Worm (Caenorhabditis elegans) whole organism, young adult: ENCODE results near the gene grl-17.

Experiments
- B0336.3 ChIP-seq: fragments of 200-800 bp; sonication (Bioruptor generic); IDR thresholded peaks from 2 replicates; pipeline ENCODE4 v1.3.6; 2022; ENCODE audit warnings: missing genetic modification characterization, missing compliant biosample characterization
- C06A6.2 ChIP-seq: fragments of 200-800 bp; sonication (Bioruptor generic); conservative IDR thresholded peaks from 2 replicates; pipeline ENCODE4 v1.3.6; 2022; ENCODE audit warnings: missing genetic modification characterization, missing compliant biosample characterization
- C17E4.6 ChIP-seq: fragments of 200-800 bp; sonication (Bioruptor generic); IDR thresholded peaks from 2 replicates; pipeline ENCODE4 v1.3.6; 2022; ENCODE audit warnings: missing genetic modification reagents, missing genetic modification characterization, missing compliant biosample characterization
- F33H1.4 ChIP-seq: fragments of 200-800 bp; sonication (Bioruptor generic); IDR thresholded peaks from 2 replicates; pipeline ENCODE4 v1.3.6; 2022; ENCODE audit warnings: missing genetic modification reagents, missing genetic modification characterization, missing compliant biosample characterization
- F39B2.1 ChIP-seq: fragments of 200-800 bp; sonication (Bioruptor generic); IDR thresholded peaks from 2 replicates; pipeline ENCODE4 v1.3.6; 2022; ENCODE audit warnings: missing genetic modification reagents, missing genetic modification characterization, missing compliant biosample characterization
- F52B5.7 ChIP-seq: sonication (generic microtip); optimal IDR thresholded peaks from 2 replicates; lab custom pipeline; 2016; ENCODE audit warnings: mild to moderate bottlenecking, missing genetic modification characterization, missing compliant biosample characterization
- F57C9.4 ChIP-seq: sonication (generic microtip); optimal IDR thresholded peaks from 2 replicates; lab custom pipeline; 2017; ENCODE audit warnings: mild to moderate bottlenecking, missing genetic modification characterization, missing compliant biosample characterization
- K11D2.4 ChIP-seq: fragments of 200-800 bp; sonication (Bioruptor generic); IDR thresholded peaks from 2 replicates; pipeline ENCODE4 v1.3.6; 2022; ENCODE audit warnings: missing genetic modification reagents, missing genetic modification characterization, missing compliant biosample characterization
- K12H6.12 ChIP-seq: fragments of 200-800 bp; sonication (Bioruptor generic); optimal IDR thresholded peaks from 2 replicates; lab custom pipeline; 2018; ENCODE audit warnings: mild to moderate bottlenecking, missing genetic modification characterization, missing compliant biosample characterization
- T26A5.8 ChIP-seq: sonication (generic microtip); optimal IDR thresholded peaks from 2 replicates; lab custom pipeline; 2016; ENCODE audit warnings: missing genetic modification characterization, missing compliant biosample characterization
- Y56A3A.18 ChIP-seq: fragments of 200-800 bp; sonication (Bioruptor generic); IDR thresholded peaks from 2 replicates; pipeline ENCODE4 v1.3.6; 2022; ENCODE audit warnings: missing genetic modification reagents, missing genetic modification characterization, missing compliant biosample characterization
- aptf-2 ChIP-seq: fragments of 200-800 bp; sonication (Bioruptor generic); conservative IDR thresholded peaks from 2 replicates; pipeline ENCODE4 v1.3.6; 2022; ENCODE audit warnings: missing genetic modification reagents, missing genetic modification characterization, missing compliant biosample characterization
- atf-7 ChIP-seq: sonication (generic microtip); optimal IDR thresholded peaks from 2 replicates; lab custom pipeline; 2017; ENCODE audit warnings: mild to moderate bottlenecking, missing genetic modification characterization, missing compliant biosample characterization
- athp-1 ChIP-seq: sonication (generic microtip); optimal IDR thresholded peaks from 2 replicates; lab custom pipeline; 2017; ENCODE audit warnings: mild to moderate bottlenecking, missing genetic modification characterization, missing compliant biosample characterization
- bed-2 ChIP-seq: fragments of 200-800 bp; sonication (Bioruptor generic); IDR thresholded peaks from 2 replicates; pipeline ENCODE4 v1.3.6; 2022; ENCODE audit warnings: missing genetic modification reagents, missing genetic modification characterization, missing compliant biosample characterization
- cebp-1 ChIP-seq, 2 experiments: fragments of 200-800 bp in 1 of 2; sonication (Bioruptor generic) in 1 of 2; sonication (generic microtip) in 1 of 2; IDR thresholded peaks in 1 of 2; optimal IDR thresholded peaks in 1 of 2; 2 replicates each; pipeline versions ENCODE4 v1.3.6 to Lab custom; 2017 to 2022; ENCODE audit warnings: missing compliant biosample characterization in 2 of 2, missing genetic modification characterization in 2 of 2, mild to moderate bottlenecking in 1 of 2, missing genetic modification reagents in 1 of 2, moderate library complexity in 1 of 2
- ceh-27 ChIP-seq: fragments of 200-800 bp; sonication (Bioruptor generic); optimal IDR thresholded peaks from 2 replicates; lab custom pipeline; 2018; ENCODE audit warnings: mild to moderate bottlenecking, missing genetic modification characterization, moderate library complexity, missing compliant biosample characterization
- efl-1 ChIP-seq: fragments of 150-350 bp; optimal IDR thresholded peaks from 2 replicates; lab custom pipeline; 2014; ENCODE audit warnings: missing biosample characterization, missing genetic modification reagents, missing genetic modification characterization
- egl-18 ChIP-seq: fragments of 200-800 bp; sonication (Bioruptor generic); IDR thresholded peaks from 2 replicates; pipeline ENCODE4 v1.3.6; 2022; ENCODE audit warnings: missing genetic modification reagents, missing genetic modification characterization, missing compliant biosample characterization
- egl-44 ChIP-seq: fragments of 200-800 bp; sonication (Bioruptor generic); IDR thresholded peaks from 2 replicates; pipeline ENCODE4 v1.3.6; 2022; ENCODE audit warnings: missing genetic modification reagents, missing genetic modification characterization, missing compliant biosample characterization
- egrh-3 ChIP-seq: fragments of 200-800 bp; sonication (Bioruptor generic); IDR thresholded peaks from 2 replicates; pipeline ENCODE4 v1.3.6; 2022; ENCODE audit warnings: missing genetic modification reagents, missing genetic modification characterization, missing compliant biosample characterization
- hmg-1.2 ChIP-seq: fragments of 200-800 bp; sonication (Bioruptor generic); IDR thresholded peaks from 2 replicates; pipeline ENCODE4 v1.3.6; 2022; ENCODE audit warnings: missing genetic modification reagents, missing genetic modification characterization, missing compliant biosample characterization
- hrde-1 ChIP-seq: sonication (generic microtip); optimal IDR thresholded peaks from 2 replicates; lab custom pipeline; 2016; ENCODE audit warnings: missing genetic modification characterization, mild to moderate bottlenecking, missing compliant biosample characterization, moderate library complexity, missing genotype, missing genetic modification reagents, borderline replicate concordance
- lin-40 ChIP-seq: sonication (generic microtip); optimal IDR thresholded peaks from 2 replicates; lab custom pipeline; 2016; ENCODE audit warnings: missing genetic modification characterization, mild to moderate bottlenecking, missing compliant biosample characterization, missing genotype, missing genetic modification reagents
- lin-54 ChIP-seq: fragments of 200-800 bp; sonication (Bioruptor generic); optimal IDR thresholded peaks from 2 replicates; lab custom pipeline; 2018; ENCODE audit warnings: mild to moderate bottlenecking, missing genetic modification characterization, missing compliant biosample characterization
- lsl-1 ChIP-seq: fragments of 200-800 bp; sonication (Bioruptor generic); optimal IDR thresholded peaks from 2 replicates; lab custom pipeline; 2018; ENCODE audit warnings: mild to moderate bottlenecking, missing genetic modification characterization, moderate library complexity, missing compliant biosample characterization
- lsy-27 ChIP-seq: sonication (generic microtip); optimal IDR thresholded peaks from 2 replicates; lab custom pipeline; 2017; ENCODE audit warnings: missing genetic modification characterization, mild to moderate bottlenecking, missing compliant biosample characterization, antibody characterized with exemption, missing genotype, borderline replicate concordance; ENCODE audit not compliant: insufficient read depth
- madf-3 ChIP-seq: fragments of 200-800 bp; sonication (Bioruptor generic); IDR thresholded peaks from 2 replicates; pipeline ENCODE4 v1.3.6; 2022; ENCODE audit warnings: missing genetic modification reagents, missing genetic modification characterization, missing compliant biosample characterization
- madf-6 ChIP-seq: fragments of 200-800 bp; sonication (Bioruptor generic); IDR thresholded peaks from 2 replicates; pipeline ENCODE4 v1.3.6; 2022; ENCODE audit warnings: missing genetic modification reagents, missing genetic modification characterization, missing compliant biosample characterization
- mel-28 ChIP-seq: sonication (generic microtip); optimal IDR thresholded peaks from 2 replicates; lab custom pipeline; 2016; ENCODE audit warnings: borderline replicate concordance, mild to moderate bottlenecking, missing genetic modification characterization, missing compliant biosample characterization
- mxl-1 ChIP-seq: sonication (generic microtip); optimal IDR thresholded peaks from 2 replicates; lab custom pipeline; 2016; ENCODE audit warnings: missing genetic modification characterization, missing compliant biosample characterization
- nhr-120 ChIP-seq: fragments of 200-800 bp; sonication (Bioruptor generic); IDR thresholded peaks from 2 replicates; pipeline ENCODE4 v1.3.6; 2022; ENCODE audit warnings: missing genetic modification characterization, missing compliant biosample characterization
- nhr-27 ChIP-seq: fragments of 200-800 bp; sonication (Bioruptor generic); optimal IDR thresholded peaks from 2 replicates; lab custom pipeline; 2018; ENCODE audit warnings: mild to moderate bottlenecking, missing genetic modification characterization, moderate library complexity, missing compliant biosample characterization
- nhr-90 ChIP-seq: sonication (generic microtip); optimal IDR thresholded peaks from 2 replicates; lab custom pipeline; 2016; ENCODE audit warnings: missing genotype, mild to moderate bottlenecking, missing genetic modification characterization, missing compliant biosample characterization
- rcor-1 ChIP-seq: fragments of 200-800 bp; sonication (Bioruptor generic); IDR thresholded peaks from 2 replicates; pipeline ENCODE4 v1.3.6; 2022; ENCODE audit warnings: missing genetic modification reagents, missing genetic modification characterization, missing compliant biosample characterization
- rec-8 ChIP-seq, 2 experiments: sonication (generic microtip); optimal IDR thresholded peaks; 2 replicates each; lab custom pipeline; 2016; ENCODE audit warnings: mild to moderate bottlenecking in 2 of 2, missing genetic modification characterization in 2 of 2, missing genetic modification reagents in 2 of 2, missing genotype in 2 of 2, missing biosample characterization in 1 of 2, missing compliant biosample characterization in 1 of 2, moderate library complexity in 1 of 2
- repo-1 ChIP-seq: sonication (generic microtip); optimal IDR thresholded peaks from 2 replicates; lab custom pipeline; 2017; ENCODE audit warnings: mild to moderate bottlenecking, missing genetic modification characterization, missing compliant biosample characterization
- rpc-1 ChIP-seq, 2 experiments: fragments of 150-350 bp in 1 of 2; sonication (generic microtip) in 1 of 2; optimal IDR thresholded peaks; 2 replicates each; lab custom pipeline; 2014 to 2018; ENCODE audit warnings: missing biosample characterization in 1 of 2, missing genetic modification characterization in 1 of 2, missing genetic modification reagents in 1 of 2, missing genotype in 1 of 2
- snpc-1.3 ChIP-seq: sonication (generic microtip); optimal IDR thresholded peaks from 2 replicates; lab custom pipeline; 2017; ENCODE audit warnings: missing genetic modification characterization, mild to moderate bottlenecking, missing compliant biosample characterization, antibody characterized with exemption, moderate library complexity, missing genotype, missing genetic modification reagents; ENCODE audit not compliant: insufficient read depth
- snpc-4 ChIP-seq, 5 experiments: fragments of 150-350 bp in 1 of 5; sonication (generic microtip) in 4 of 5; optimal IDR thresholded peaks; 2 replicates each; lab custom pipeline; 2014 to 2018; ENCODE audit warnings: missing genetic modification characterization in 5 of 5, missing biosample characterization in 3 of 5, antibody characterized with exemption in 2 of 5, mild to moderate bottlenecking in 2 of 5, missing compliant biosample characterization in 2 of 5, missing genotype in 2 of 5, moderate library complexity in 2 of 5, missing genetic modification reagents in 1 of 5
- unc-130 ChIP-seq: sonication (generic microtip); optimal IDR thresholded peaks from 2 replicates; lab custom pipeline; 2016; ENCODE audit warnings: missing genetic modification reagents, missing genetic modification characterization, missing compliant biosample characterization
- unc-62 ChIP-seq: fragments of 150-350 bp; optimal IDR thresholded peaks from 2 replicates; lab custom pipeline; 2014; ENCODE audit warnings: missing biosample characterization, missing genetic modification reagents, missing genetic modification characterization
- xnd-1 ChIP-seq: sonication (generic microtip); optimal IDR thresholded peaks from 2 replicates; lab custom pipeline; 2016; ENCODE audit warnings: missing genotype, missing genetic modification reagents, missing genetic modification characterization, missing compliant biosample characterization
- zfh-2 ChIP-seq: fragments of 200-800 bp; sonication (Bioruptor generic); conservative IDR thresholded peaks from 2 replicates; pipeline ENCODE4 v1.3.6; 2022; ENCODE audit warnings: missing genetic modification reagents, missing genetic modification characterization, missing compliant biosample characterization
- ztf-26 ChIP-seq: sonication (generic microtip); optimal IDR thresholded peaks from 2 replicates; lab custom pipeline; 2017; ENCODE audit warnings: missing genetic modification characterization, missing compliant biosample characterization
- ztf-3 ChIP-seq: fragments of 200-800 bp; sonication (Bioruptor generic); optimal IDR thresholded peaks from 2 replicates; lab custom pipeline; 2018; ENCODE audit warnings: mild to moderate bottlenecking, missing genetic modification characterization, missing compliant biosample characterization
- ztf-6 ChIP-seq: fragments of 200-800 bp; sonication (Bioruptor generic); IDR thresholded peaks from 2 replicates; pipeline ENCODE4 v1.3.6; 2022; ENCODE audit warnings: missing genetic modification reagents, missing genetic modification characterization, missing compliant biosample characterization

grl-17 gene

DNA sequence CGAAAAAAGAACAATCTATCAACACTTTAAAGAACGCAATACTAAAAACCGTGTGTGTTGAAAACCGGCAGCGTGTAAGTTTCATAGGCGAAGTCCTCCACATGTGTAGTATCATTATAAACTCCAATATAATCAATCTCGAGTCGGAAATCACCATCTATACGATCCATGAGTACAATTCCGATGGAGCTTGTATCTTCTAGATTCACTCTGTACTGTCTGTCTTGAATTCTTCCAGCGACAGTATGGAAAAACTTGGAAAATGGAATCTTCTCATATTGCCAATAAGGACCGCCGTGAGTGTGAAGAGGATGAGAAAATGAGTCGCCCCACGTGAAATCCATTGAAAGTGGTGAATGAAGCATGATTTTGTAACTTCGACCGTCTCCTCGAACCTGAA is 3.2 kb upstream of the grl-17 start (continued):
- TF ChIP-seq ztf-3 (GFP tag; lab: Kevin White, UChicago) = peak; percentile 71
- peak; percentile 77 for TF ChIP-seq repo-1 (tag; lab: Kevin White, UChicago)
- TF ChIP-seq hmg-1.2 = peak; percentile 26; the same call in 1 of the 2 replicates
- no peak for TF ChIP-seq xnd-1 (tag; lab: Kevin White, UChicago)
- no peak for TF ChIP-seq zfh-2 (GFP tag; lab: Robert Waterston, UW)
- no peak for TF ChIP-seq F39B2.1 (GFP tag; lab: Robert Waterston, UW)
- TF ChIP-seq egrh-3 (GFP tag; lab: Robert Waterston, UW) = no peak
- TF ChIP-seq lin-40 (tag; lab: Kevin White, UChicago) = peak; percentile 59
- TF ChIP-seq F52B5.7 (tag; lab: Kevin White, UChicago) = peak; percentile 76
- TF ChIP-seq cebp-1 (GFP tag; IDR thresholded peaks at IDR 0.05; lab: Robert Waterston, UW) = no peak
- TF ChIP-seq cebp-1 (tag; optimal IDR thresholded peaks at IDR 0.05; lab: Kevin White, UChicago) = peak; percentile 47
- TF ChIP-seq F57C9.4 (tag; lab: Kevin White, UChicago) = peak; percentile 79
- TF ChIP-seq snpc-4 (GFP tag; optimal IDR thresholded peaks at IDR 0.05; lab: Kevin White, UChicago) = no peak
- TF ChIP-seq snpc-4 (tag; optimal IDR thresholded peaks at IDR 0.05; lab: Kevin White, UChicago) = peak in 2 of 4 experiments; percentile 35 to 48
- no peak for TF ChIP-seq mxl-1 (tag; lab: Kevin White, UChicago)
- TF ChIP-seq unc-130 = no peak
- no peak for TF ChIP-seq rec-8 (tag; optimal IDR thresholded peaks at IDR 0.05; lab: Kevin White, UChicago)
- peak; percentile 74; the same call in 1 of the 2 replicates for TF ChIP-seq madf-3 (GFP tag; lab: Robert Waterston, UW)
- no peak for TF ChIP-seq C17E4.6 (GFP tag; lab: Robert Waterston, UW)
- TF ChIP-seq rcor-1 (GFP tag; lab: Robert Waterston, UW) = no peak
- peak; percentile 19 for TF ChIP-seq athp-1 (tag; lab: Kevin White, UChicago)
- no peak for TF ChIP-seq snpc-1.3 (tag; lab: Kevin White, UChicago)
- no peak for TF ChIP-seq mel-28 (tag; lab: Kevin White, UChicago)
- peak; percentile 59 for TF ChIP-seq ztf-26 (tag; lab: Kevin White, UChicago)
- TF ChIP-seq rpc-1 (optimal IDR thresholded peaks at IDR 0.05; lab: Kevin White, UChicago) = no peak
- no peak for TF ChIP-seq rpc-1 (tag; optimal IDR thresholded peaks at IDR 0.05; lab: Kevin White, UChicago)
- no peak for TF ChIP-seq lin-54
- peak; percentile 86 for TF ChIP-seq Y56A3A.18 (GFP tag; lab: Robert Waterston, UW)
- no peak for TF ChIP-seq nhr-27 (tag; lab: Kevin White, UChicago)
- peak; percentile 10 for TF ChIP-seq nhr-90 (tag; lab: Kevin White, UChicago)
- TF ChIP-seq K11D2.4 = peak; percentile 50; the same call in 1 of the 2 replicates
- peak; percentile 74 for TF ChIP-seq atf-7 (tag; lab: Kevin White, UChicago)
- TF ChIP-seq C06A6.2 (GFP tag; lab: Robert Waterston, UW) = peak; percentile 53
- no peak for TF ChIP-seq ceh-27
- TF ChIP-seq bed-2 (GFP tag; lab: Robert Waterston, UW) = no peak
- no peak for TF ChIP-seq lsl-1
- TF ChIP-seq efl-1 (GFP tag; lab: Kevin White, UChicago) = no peak
- TF ChIP-seq lsy-27 (tag; lab: Kevin White, UChicago) = no peak
- peak; percentile 0 for TF ChIP-seq hrde-1 (tag; lab: Kevin White, UChicago)
- TF ChIP-seq madf-6 = peak; percentile 51
- TF ChIP-seq T26A5.8 (tag; lab: Kevin White, UChicago) = peak; percentile 70
- TF ChIP-seq B0336.3 (GFP tag; lab: Robert Waterston, UW) = peak; percentile 85
- TF ChIP-seq egl-18 = no peak
- TF ChIP-seq ztf-6 (GFP tag; lab: Robert Waterston, UW) = no peak
- peak; percentile 9; the same call in 1 of the 2 replicates for TF ChIP-seq egl-44
- TF ChIP-seq aptf-2 = no peak
- TF ChIP-seq K12H6.12 (tag; lab: Kevin White, UChicago) = no peak
- no peak for TF ChIP-seq F33H1.4 (GFP tag; lab: Robert Waterston, UW)
- TF ChIP-seq unc-62 (GFP tag; lab: Kevin White, UChicago) = no peak
- no peak for TF ChIP-seq nhr-120 (GFP tag; lab: Robert Waterston, UW)
